Fruit fly (Drosophila melanogaster) whole organism, embryonic: ENCODE data around the gene ND-13A.

Experiments
- Antp ChIP-seq: fragments of 200-800 bp; sonication (Bioruptor generic); optimal IDR thresholded peaks from 3 replicates; lab custom pipeline; 2016; ENCODE audit warnings: missing biosample characterization, missing genetic modification characterization
- BEAF-32 ChIP-seq: fragments of 200-800 bp; sonication (Bioruptor generic); optimal IDR thresholded peaks from 3 replicates; lab custom pipeline; 2017; ENCODE audit warnings: missing biosample characterization, missing genetic modification characterization, mild to moderate bottlenecking, moderate library complexity, missing genetic modification reagents
- CG12391 ChIP-seq: fragments of 200-800 bp; sonication (Bioruptor generic); optimal IDR thresholded peaks from 3 replicates; lab custom pipeline; 2018; ENCODE audit warnings: missing biosample characterization, mild to moderate bottlenecking, missing genetic modification characterization, moderate library complexity
- CG12744 ChIP-seq: fragments of 200-800 bp; sonication (Bioruptor generic); optimal IDR thresholded peaks from 2 replicates; lab custom pipeline; 2016; ENCODE audit warnings: missing biosample characterization, missing genetic modification characterization
- CG13775 ChIP-seq: fragments of 200-800 bp; sonication (Bioruptor generic); optimal IDR thresholded peaks from 3 replicates; lab custom pipeline; 2017; ENCODE audit warnings: missing biosample characterization, mild to moderate bottlenecking, missing genetic modification characterization
- CG1529 ChIP-seq: fragments of 200-800 bp; sonication (Bioruptor generic); optimal IDR thresholded peaks from 3 replicates; lab custom pipeline; 2018; ENCODE audit warnings: missing biosample characterization, missing genetic modification characterization
- CG17186 ChIP-seq: fragments of 200-800 bp; sonication (Bioruptor generic); optimal IDR thresholded peaks from 3 replicates; lab custom pipeline; 2017; ENCODE audit warnings: missing biosample characterization, missing genetic modification reagents, missing genetic modification characterization
- CG17612 ChIP-seq: fragments of 200-800 bp; sonication (Bioruptor generic); IDR thresholded peaks from 2 replicates; pipeline ENCODE4 v1.3.6; 2022; ENCODE audit warnings: missing biosample characterization, missing genetic modification characterization
- CG17802 ChIP-seq: fragments of 200-800 bp; sonication (Bioruptor generic); optimal IDR thresholded peaks from 2 replicates; lab custom pipeline; 2018; ENCODE audit warnings: missing biosample characterization, mild to moderate bottlenecking, missing genetic modification characterization, moderate library complexity
- CG2116 ChIP-seq: fragments of 200-800 bp; sonication (Bioruptor generic); optimal IDR thresholded peaks from 3 replicates; lab custom pipeline; 2018; ENCODE audit warnings: missing biosample characterization, mild to moderate bottlenecking, missing genetic modification characterization
- CG2202 ChIP-seq: fragments of 200-800 bp; sonication (Bioruptor generic); optimal IDR thresholded peaks from 2 replicates; lab custom pipeline; 2018; ENCODE audit warnings: missing biosample characterization, mild to moderate bottlenecking, missing genetic modification characterization
- CG31224 ChIP-seq: fragments of 200-800 bp; sonication (Bioruptor generic); IDR thresholded peaks from 2 replicates; pipeline ENCODE4 v1.3.6; 2022; ENCODE audit warnings: missing biosample characterization, missing genetic modification characterization
- CG32532 ChIP-seq: fragments of 200-800 bp; sonication (Bioruptor generic); IDR thresholded peaks from 2 replicates; pipeline ENCODE4 v1.3.6; 2022; ENCODE audit warnings: missing biosample characterization, missing genetic modification characterization
- CG4282 ChIP-seq: fragments of 200-800 bp; sonication (Bioruptor generic); optimal IDR thresholded peaks from 2 replicates; lab custom pipeline; 2016; ENCODE audit warnings: missing biosample characterization, missing genetic modification characterization
- CG8089 ChIP-seq: fragments of 200-800 bp; sonication (Bioruptor generic); optimal IDR thresholded peaks from 3 replicates; lab custom pipeline; 2016; ENCODE audit warnings: missing biosample characterization, missing genetic modification characterization
- CG9727 ChIP-seq: fragments of 200-800 bp; sonication (Bioruptor generic); optimal IDR thresholded peaks from 3 replicates; lab custom pipeline; 2017; ENCODE audit warnings: missing biosample characterization, mild to moderate bottlenecking, missing genetic modification characterization
- CG9797 ChIP-seq: fragments of 200-800 bp; sonication (Bioruptor generic); optimal IDR thresholded peaks from 3 replicates; lab custom pipeline; 2018; ENCODE audit warnings: missing biosample characterization, mild to moderate bottlenecking, missing genetic modification characterization
- D ChIP-seq, 2 experiments: fragments of 200-800 bp in 1 of 2; fragments of >200 bp in 1 of 2; sonication (Bioruptor generic) in 1 of 2; optimal IDR thresholded peaks; 2 replicates in 1 of 2; 3 replicates in 1 of 2; lab custom pipeline; 2017; ENCODE audit warnings: mild to moderate bottlenecking in 1 of 2, missing biosample characterization in 1 of 2, missing genetic modification characterization in 1 of 2, missing genetic modification reagents in 1 of 2
- Dll ChIP-seq: fragments of 200-800 bp; sonication (Bioruptor generic); IDR thresholded peaks from 4 replicates; pipeline ENCODE4 v1.3.6; 2022; ENCODE audit warnings: missing biosample characterization, missing genetic modification characterization; ENCODE audit not compliant: partially characterized antibody
- Dp ChIP-seq: fragments of 200-800 bp; sonication (Bioruptor generic); optimal IDR thresholded peaks from 2 replicates; lab custom pipeline; 2018; ENCODE audit warnings: missing biosample characterization, mild to moderate bottlenecking, missing genetic modification characterization, moderate library complexity
- Ets65A ChIP-seq: fragments of 200-800 bp; sonication (Bioruptor generic); peaks from one replicate; lab custom pipeline; 2016; ENCODE audit warnings: missing biosample characterization, missing genetic modification characterization
- Ets97D ChIP-seq: fragments of 200-800 bp; sonication (Bioruptor generic); optimal IDR thresholded peaks from 3 replicates; lab custom pipeline; 2016; ENCODE audit warnings: missing biosample characterization, missing genetic modification characterization
- HHEX ChIP-seq: fragments of 200-800 bp; sonication (Bioruptor generic); optimal IDR thresholded peaks from 3 replicates; lab custom pipeline; 2017; ENCODE audit warnings: missing biosample characterization, mild to moderate bottlenecking, missing genetic modification characterization, missing genetic modification reagents
- Hmx ChIP-seq: fragments of 200-800 bp; sonication (Bioruptor generic); optimal IDR thresholded peaks from 2 replicates; lab custom pipeline; 2016; ENCODE audit warnings: missing biosample characterization, missing genetic modification characterization
- Hr78 ChIP-seq, 2 experiments: fragments of 200-800 bp in 1 of 2; fragments of >200 bp in 1 of 2; sonication (Bioruptor generic) in 1 of 2; optimal IDR thresholded peaks; 2 replicates each; lab custom pipeline; 2017 to 2019; ENCODE audit warnings: missing biosample characterization in 2 of 2, missing genetic modification characterization in 2 of 2, mild to moderate bottlenecking in 1 of 2, moderate library complexity in 1 of 2
- Jarid2 ChIP-seq: fragments of 200-800 bp; sonication (Bioruptor generic); optimal IDR thresholded peaks from 3 replicates; lab custom pipeline; 2017; ENCODE audit warnings: mild to moderate bottlenecking, missing biosample characterization, missing genetic modification reagents, missing genetic modification characterization
- NK7.1 ChIP-seq: fragments of 200-800 bp; sonication (Bioruptor generic); optimal IDR thresholded peaks from 3 replicates; lab custom pipeline; 2016; ENCODE audit warnings: missing biosample characterization, missing genetic modification characterization
- Sry-δ ChIP-seq: fragments of 200-800 bp; sonication (Bioruptor generic); optimal IDR thresholded peaks from 2 replicates; lab custom pipeline; 2016; ENCODE audit warnings: missing biosample characterization, missing genetic modification characterization
- Tbp ChIP-seq: fragments of >200 bp; optimal IDR thresholded peaks from 2 replicates; lab custom pipeline; 2018; ENCODE audit warnings: missing biosample characterization, missing genetic modification characterization
- Usf ChIP-seq: fragments of 200-800 bp; sonication (Bioruptor generic); optimal IDR thresholded peaks from 2 replicates; lab custom pipeline; 2017; ENCODE audit warnings: missing genotype, missing biosample characterization, missing genetic modification characterization
- bab2 ChIP-seq: fragments of 200-800 bp; sonication (Bioruptor generic); optimal IDR thresholded peaks from 2 replicates; lab custom pipeline; 2016; ENCODE audit warnings: missing biosample characterization, missing genetic modification characterization
- cas ChIP-seq: fragments of 200-800 bp; sonication (Bioruptor generic); IDR thresholded peaks from 2 replicates; pipeline ENCODE4 v1.3.6; 2022; ENCODE audit warnings: missing biosample characterization, missing genetic modification characterization
- disco-r ChIP-seq: fragments of 200-800 bp; sonication (Bioruptor generic); optimal IDR thresholded peaks from 2 replicates; lab custom pipeline; 2016; ENCODE audit warnings: missing biosample characterization, missing genetic modification characterization
- emc ChIP-seq: fragments of 200-800 bp; sonication (Bioruptor generic); optimal IDR thresholded peaks from 2 replicates; lab custom pipeline; 2016; ENCODE audit warnings: missing biosample characterization, missing genetic modification characterization
- eve ChIP-seq, 2 experiments: fragments of >200 bp; optimal IDR thresholded peaks; 2 replicates each; lab custom pipeline; 2017; ENCODE audit warnings: missing biosample characterization in 2 of 2, missing genetic modification characterization in 2 of 2
- fd96Cb ChIP-seq: fragments of 200-800 bp; sonication (Bioruptor generic); optimal IDR thresholded peaks from 2 replicates; lab custom pipeline; 2018; ENCODE audit warnings: missing biosample characterization, mild to moderate bottlenecking, missing genetic modification characterization, moderate library complexity
- inv ChIP-seq: fragments of 200-800 bp; sonication (Bioruptor generic); IDR thresholded peaks from 2 replicates; pipeline ENCODE4 v1.3.6; 2022; ENCODE audit warnings: missing biosample characterization, missing genetic modification characterization; ENCODE audit not compliant: partially characterized antibody
- jumu ChIP-seq: fragments of 200-800 bp; sonication (Bioruptor generic); optimal IDR thresholded peaks from 3 replicates; lab custom pipeline; 2016; ENCODE audit warnings: missing biosample characterization, missing genetic modification characterization
- kah ChIP-seq: fragments of 200-800 bp; sonication (Bioruptor generic); optimal IDR thresholded peaks from 2 replicates; lab custom pipeline; 2018; ENCODE audit warnings: missing biosample characterization, mild to moderate bottlenecking, missing genetic modification characterization
- kni ChIP-seq: fragments of 200-800 bp; sonication (Bioruptor generic); optimal IDR thresholded peaks from 3 replicates; lab custom pipeline; 2017; ENCODE audit warnings: mild to moderate bottlenecking, missing biosample characterization, missing genetic modification reagents, missing genetic modification characterization
- pita ChIP-seq: fragments of 200-800 bp; sonication (Bioruptor generic); optimal IDR thresholded peaks from 2 replicates; lab custom pipeline; 2017; ENCODE audit warnings: missing biosample characterization, mild to moderate bottlenecking, missing genetic modification characterization
- ro ChIP-seq: fragments of 200-800 bp; sonication (Bioruptor generic); IDR thresholded peaks from 2 replicates; pipeline ENCODE4 v1.3.6; 2022; ENCODE audit warnings: missing biosample characterization, missing genetic modification characterization
- run ChIP-seq: fragments of 200-800 bp; sonication (Bioruptor generic); optimal IDR thresholded peaks from 3 replicates; lab custom pipeline; 2018; ENCODE audit warnings: missing biosample characterization, mild to moderate bottlenecking, missing genetic modification characterization
- schlank ChIP-seq: fragments of 200-800 bp; sonication (Bioruptor generic); optimal IDR thresholded peaks from 2 replicates; lab custom pipeline; 2018; ENCODE audit warnings: missing biosample characterization, mild to moderate bottlenecking, missing genetic modification characterization
- sd ChIP-seq: fragments of 200-800 bp; sonication (Bioruptor generic); optimal IDR thresholded peaks from 3 replicates; lab custom pipeline; 2018; ENCODE audit warnings: missing biosample characterization, mild to moderate bottlenecking, missing genetic modification characterization, moderate library complexity
- usp ChIP-seq: fragments of >200 bp; optimal IDR thresholded peaks from 2 replicates; lab custom pipeline; 2017; ENCODE audit warnings: missing biosample characterization, missing genetic modification characterization
- vfl ChIP-seq: fragments of 200-800 bp; sonication (Bioruptor generic); optimal IDR thresholded peaks from 2 replicates; lab custom pipeline; 2016; ENCODE audit warnings: missing biosample characterization, missing genetic modification characterization
- vnd ChIP-seq: fragments of 200-800 bp; sonication (Bioruptor generic); IDR thresholded peaks from 3 replicates; pipeline ENCODE4 v1.3.6; 2022; ENCODE audit warnings: missing biosample characterization, missing genetic modification characterization; ENCODE audit not compliant: partially characterized antibody
- wdn ChIP-seq: fragments of 200-800 bp; sonication (Bioruptor generic); IDR thresholded peaks from 2 replicates; pipeline ENCODE4 v1.3.6; 2022; ENCODE audit warnings: missing biosample characterization, missing genetic modification characterization

The ND-13A gene

dm6 chr2L:5107626-5108272 lies 7.7 kb upstream of the ND-13A start (continued):
- TF ChIP-seq CG17186 (GFP tag; lab: Kevin White, UChicago) (peak; percentile 68), disco-r (GFP tag; lab: Kevin White, UChicago) (peak; percentile 95), jumu (peak; percentile 98), vnd (no peak), CG17802 (tag; lab: Kevin White, UChicago) (peak; percentile 71), pita (GFP tag; lab: Kevin White, UChicago) (no peak), CG12391 (tag; lab: Kevin White, UChicago) (peak; percentile 96), CG1529 (GFP tag; lab: Kevin White, UChicago) (peak; percentile 90), Usf (GFP tag; lab: Kevin White, UChicago) (peak; percentile 94), fd96Cb (peak; percentile 94), BEAF-32 (peak; percentile 11), Ets65A (GFP tag; lab: Kevin White, UChicago) (peak; percentile 99), Sry-δ (peak; percentile 69), vfl (peak; percentile 97), Hr78 (GFP tag; optimal IDR thresholded peaks at IDR 0.05; lab: Kevin White, UChicago) (peak in 1 of 2 experiments; percentile 97), Ets97D (GFP tag; lab: Kevin White, UChicago) (peak; percentile 70), bab2 (GFP tag; lab: Kevin White, UChicago) (peak; percentile 96), Jarid2 (GFP tag; lab: Kevin White, UChicago) (peak; percentile 51), Dll (GFP tag; lab: Robert Waterston, UW) (no peak), cas (GFP tag; lab: Robert Waterston, UW) (peak; percentile 94), NK7.1 (GFP tag; lab: Kevin White, UChicago) (peak; percentile 94), run (tag; lab: Kevin White, UChicago) (peak; percentile 86), kah (GFP tag; lab: Kevin White, UChicago) (peak; percentile 63), emc (GFP tag; lab: Kevin White, UChicago) (peak; percentile 95), CG17612 (GFP tag; lab: Robert Waterston, UW) (peak; percentile 91), inv (GFP tag; lab: Robert Waterston, UW) (no peak), ro (peak; percentile 89), CG9727 (GFP tag; lab: Kevin White, UChicago) (peak; percentile 93), CG9797 (GFP tag; lab: Kevin White, UChicago) (no peak), CG32532 (GFP tag; lab: Robert Waterston, UW) (peak; percentile 95), CG4282 (peak; percentile 93), wdn (GFP tag; lab: Robert Waterston, UW) (peak; percentile 96), eve (GFP tag; optimal IDR thresholded peaks at IDR 0.05; lab: Kevin White, UChicago) (peak in 1 of 2 experiments; percentile 98), Hmx (GFP tag; lab: Kevin White, UChicago) (peak; percentile 97), kni (GFP tag; lab: Kevin White, UChicago) (peak; percentile 13), CG31224 (peak; percentile 90), HHEX (peak; percentile 94), CG12744 (GFP tag; lab: Kevin White, UChicago) (peak; percentile 92), CG8089 (GFP tag; lab: Kevin White, UChicago) (peak; percentile 97), CG2116 (peak; percentile 68), schlank (peak; percentile 92), CG2202 (peak; percentile 61), Tbp (no peak), Dp (GFP tag; lab: Kevin White, UChicago) (no peak), Antp (peak; percentile 98), usp (GFP tag; lab: Kevin White, UChicago) (no peak), sd (peak; percentile 87), CG13775 (peak; percentile 95), D (optimal IDR thresholded peaks at IDR 0.05; lab: Kevin White, UChicago) (no peak), D (GFP tag; optimal IDR thresholded peaks at IDR 0.05; lab: Kevin White, UChicago) (peak; percentile 86)
